Fruit fly (Drosophila melanogaster) whole organism, embryonic: ENCODE results near the gene Prim1.
A peak's percentile ranks its signal among the peaks of the same experiment; 100 is the strongest.

Experiments
- Atf-2 ChIP-seq: fragments of 200-800 bp; sonication (Bioruptor generic); optimal IDR thresholded peaks from 2 replicates; lab custom pipeline; 2016; ENCODE audit warnings: missing biosample characterization, missing genetic modification characterization
- C15 ChIP-seq: fragments of 200-800 bp; sonication (Bioruptor generic); IDR thresholded peaks from 3 replicates; pipeline ENCODE4 v1.3.6; 2022; ENCODE audit warnings: missing biosample characterization, missing genetic modification characterization
- CG10147 ChIP-seq: fragments of 200-800 bp; sonication (Bioruptor generic); optimal IDR thresholded peaks from 2 replicates; lab custom pipeline; 2019; ENCODE audit warnings: missing biosample characterization, mild to moderate bottlenecking, missing genetic modification characterization, moderate library complexity
- CG10543 ChIP-seq: fragments of 200-800 bp; sonication (Bioruptor generic); optimal IDR thresholded peaks from 3 replicates; lab custom pipeline; 2017; ENCODE audit warnings: missing biosample characterization, mild to moderate bottlenecking, missing genetic modification characterization, moderate library complexity
- CG15269 ChIP-seq: fragments of 200-800 bp; sonication (Bioruptor generic); optimal IDR thresholded peaks from 2 replicates; lab custom pipeline; 2018; ENCODE audit warnings: missing biosample characterization, mild to moderate bottlenecking, missing genetic modification characterization, moderate library complexity
- CG15696 ChIP-seq: fragments of 200-800 bp; sonication (Bioruptor generic); optimal IDR thresholded peaks from 2 replicates; lab custom pipeline; 2019; ENCODE audit warnings: missing biosample characterization, mild to moderate bottlenecking, missing genetic modification characterization, moderate library complexity
- CG1603 ChIP-seq: fragments of 200-800 bp; sonication (Bioruptor generic); optimal IDR thresholded peaks from 2 replicates; lab custom pipeline; 2019; ENCODE audit warnings: missing biosample characterization, mild to moderate bottlenecking, missing genetic modification characterization, moderate library complexity
- CG16813 ChIP-seq: fragments of 200-800 bp; sonication (Bioruptor generic); IDR thresholded peaks from 3 replicates; pipeline ENCODE4 v1.3.6; 2022; ENCODE audit warnings: missing biosample characterization, missing genetic modification characterization; ENCODE audit not compliant: partially characterized antibody
- CG17361 ChIP-seq: fragments of 200-800 bp; sonication (Bioruptor generic); IDR thresholded peaks from 3 replicates; pipeline ENCODE4 v1.3.6; 2022; ENCODE audit warnings: missing biosample characterization, missing genetic modification characterization
- CG17568 ChIP-seq: fragments of 200-800 bp; sonication (Bioruptor generic); optimal IDR thresholded peaks from 2 replicates; lab custom pipeline; 2018; ENCODE audit warnings: missing biosample characterization, mild to moderate bottlenecking, missing genetic modification characterization, moderate library complexity
- CG18011 ChIP-seq: fragments of 200-800 bp; sonication (Bioruptor generic); optimal IDR thresholded peaks from 2 replicates; lab custom pipeline; 2017; ENCODE audit warnings: missing biosample characterization, missing genetic modification characterization, mild to moderate bottlenecking, moderate library complexity, missing genotype
- CG18599 ChIP-seq: fragments of 200-800 bp; sonication (Bioruptor generic); optimal IDR thresholded peaks from 3 replicates; lab custom pipeline; 2017; ENCODE audit warnings: missing biosample characterization, missing genetic modification characterization, mild to moderate bottlenecking, moderate library complexity, missing genetic modification reagents
- CG30403 ChIP-seq: fragments of 200-800 bp; sonication (Bioruptor generic); optimal IDR thresholded peaks from 3 replicates; lab custom pipeline; 2016; ENCODE audit warnings: missing biosample characterization, missing genetic modification characterization
- CG34376 ChIP-seq: fragments of 200-800 bp; sonication (Bioruptor generic); optimal IDR thresholded peaks from 2 replicates; lab custom pipeline; 2018; ENCODE audit warnings: missing biosample characterization, mild to moderate bottlenecking, missing genetic modification characterization
- CG34422 ChIP-seq: fragments of 200-800 bp; sonication (Bioruptor generic); IDR thresholded peaks from 3 replicates; pipeline ENCODE4 v1.3.6; 2022; ENCODE audit warnings: missing biosample characterization, missing genetic modification characterization
- CG9437 ChIP-seq: fragments of 200-800 bp; sonication (Bioruptor generic); optimal IDR thresholded peaks from 2 replicates; lab custom pipeline; 2018; ENCODE audit warnings: missing biosample characterization, mild to moderate bottlenecking, missing genetic modification characterization
- CG9727 ChIP-seq: fragments of 200-800 bp; sonication (Bioruptor generic); optimal IDR thresholded peaks from 3 replicates; lab custom pipeline; 2017; ENCODE audit warnings: missing biosample characterization, mild to moderate bottlenecking, missing genetic modification characterization
- D ChIP-seq, 2 experiments: fragments of 200-800 bp in 1 of 2; fragments of >200 bp in 1 of 2; sonication (Bioruptor generic) in 1 of 2; optimal IDR thresholded peaks; 2 replicates in 1 of 2; 3 replicates in 1 of 2; lab custom pipeline; 2017; ENCODE audit warnings: mild to moderate bottlenecking in 1 of 2, missing biosample characterization in 1 of 2, missing genetic modification characterization in 1 of 2, missing genetic modification reagents in 1 of 2
- Doc2 ChIP-seq: fragments of 200-800 bp; sonication (Bioruptor generic); IDR thresholded peaks from 2 replicates; pipeline ENCODE4 v1.3.6; 2022; ENCODE audit warnings: missing biosample characterization, missing genetic modification characterization
- Dp ChIP-seq: fragments of 200-800 bp; sonication (Bioruptor generic); optimal IDR thresholded peaks from 2 replicates; lab custom pipeline; 2018; ENCODE audit warnings: missing biosample characterization, mild to moderate bottlenecking, missing genetic modification characterization, moderate library complexity
- Dref ChIP-seq: fragments of 200-800 bp; sonication (Bioruptor generic); IDR thresholded peaks from 2 replicates; pipeline ENCODE4 v1.3.6; 2022; ENCODE audit warnings: missing biosample characterization, missing genetic modification characterization
- E2f2 ChIP-seq: fragments of 200-800 bp; sonication (Bioruptor generic); IDR thresholded peaks from 2 replicates; pipeline ENCODE4 v1.3.6; 2022; ENCODE audit warnings: missing biosample characterization, missing genetic modification characterization
- HLH4C ChIP-seq: fragments of 200-800 bp; sonication (Bioruptor generic); IDR thresholded peaks from 3 replicates; pipeline ENCODE4 v1.3.6; 2022; ENCODE audit warnings: missing biosample characterization, missing genetic modification characterization; ENCODE audit not compliant: partially characterized antibody
- Hr3 ChIP-seq: fragments of 200-800 bp; sonication (Bioruptor generic); optimal IDR thresholded peaks from 3 replicates; lab custom pipeline; 2016; ENCODE audit warnings: missing biosample characterization, missing genetic modification characterization
- Rfx ChIP-seq: fragments of 200-800 bp; sonication (Bioruptor generic); IDR thresholded peaks from 2 replicates; pipeline ENCODE4 v1.3.6; 2022; ENCODE audit warnings: missing biosample characterization, missing genetic modification characterization
- Scr ChIP-seq: fragments of 200-800 bp; sonication (Bioruptor generic); IDR thresholded peaks from 2 replicates; pipeline ENCODE4 v1.3.6; 2022; ENCODE audit warnings: missing biosample characterization, missing genetic modification characterization; ENCODE audit not compliant: partially characterized antibody
- ato ChIP-seq: fragments of 200-800 bp; sonication (Bioruptor generic); IDR thresholded peaks from 2 replicates; pipeline ENCODE4 v1.3.6; 2022; ENCODE audit warnings: missing biosample characterization, missing genetic modification characterization; ENCODE audit not compliant: partially characterized antibody
- chinmo ChIP-seq: fragments of 200-800 bp; sonication (Bioruptor generic); IDR thresholded peaks from 4 replicates; pipeline ENCODE4 v1.3.6; 2022; ENCODE audit warnings: missing biosample characterization, missing genetic modification characterization; ENCODE audit not compliant: partially characterized antibody
- ci ChIP-seq: fragments of 200-800 bp; sonication (Bioruptor generic); IDR thresholded peaks from 3 replicates; pipeline ENCODE4 v1.3.6; 2022; ENCODE audit warnings: missing biosample characterization, missing genetic modification characterization
- ftz-f1 ChIP-seq: fragments of 200-800 bp; sonication (Bioruptor generic); optimal IDR thresholded peaks from 2 replicates; lab custom pipeline; 2016; ENCODE audit warnings: missing biosample characterization, missing genetic modification characterization
- gt ChIP-seq: fragments of 200-800 bp; sonication (Bioruptor generic); IDR thresholded peaks from 2 replicates; pipeline ENCODE4 v1.3.6; 2022; ENCODE audit warnings: missing biosample characterization, missing genetic modification characterization
- hb ChIP-seq: fragments of 200-800 bp; sonication (Bioruptor generic); IDR thresholded peaks from 3 replicates; pipeline ENCODE4 v1.3.6; 2022; ENCODE audit warnings: missing biosample characterization, missing genetic modification characterization; ENCODE audit not compliant: partially characterized antibody
- hbn ChIP-seq: fragments of 200-800 bp; sonication (Bioruptor generic); IDR thresholded peaks from 2 replicates; pipeline ENCODE4 v1.3.6; 2022; ENCODE audit warnings: missing biosample characterization, missing genetic modification characterization; ENCODE audit not compliant: partially characterized antibody
- jigr1 ChIP-seq: fragments of 200-800 bp; sonication (Bioruptor generic); IDR thresholded peaks from 3 replicates; pipeline ENCODE4 v1.3.6; 2022; ENCODE audit warnings: missing biosample characterization, missing genetic modification characterization
- klu ChIP-seq: fragments of 200-800 bp; sonication (Bioruptor generic); IDR thresholded peaks from 2 replicates; pipeline ENCODE4 v1.3.6; 2022; ENCODE audit warnings: missing biosample characterization, missing genetic modification characterization
- knrl ChIP-seq: fragments of 200-800 bp; sonication (Bioruptor generic); IDR thresholded peaks from 3 replicates; pipeline ENCODE4 v1.3.6; 2022; ENCODE audit warnings: missing biosample characterization, missing genetic modification characterization; ENCODE audit not compliant: partially characterized antibody
- mirr ChIP-seq: fragments of 200-800 bp; sonication (Bioruptor generic); optimal IDR thresholded peaks from 3 replicates; lab custom pipeline; 2018; ENCODE audit warnings: missing biosample characterization, mild to moderate bottlenecking, missing genetic modification characterization
- nmo ChIP-seq: fragments of 200-800 bp; sonication (Bioruptor generic); optimal IDR thresholded peaks from 2 replicates; lab custom pipeline; 2018; ENCODE audit warnings: missing biosample characterization, mild to moderate bottlenecking, missing genetic modification characterization, moderate library complexity
- pzg ChIP-seq: fragments of 200-800 bp; sonication (Bioruptor generic); optimal IDR thresholded peaks from 3 replicates; lab custom pipeline; 2018; ENCODE audit warnings: missing biosample characterization, mild to moderate bottlenecking, missing genetic modification characterization, moderate library complexity
- scrt ChIP-seq: fragments of 200-800 bp; sonication (Bioruptor generic); optimal IDR thresholded peaks from 2 replicates; lab custom pipeline; 2018; ENCODE audit warnings: missing biosample characterization, mild to moderate bottlenecking, missing genetic modification characterization, moderate library complexity
- sens ChIP-seq: fragments of 200-800 bp; sonication (Bioruptor generic); peaks from one replicate; lab custom pipeline; 2016; ENCODE audit warnings: missing biosample characterization, missing genetic modification characterization
- sens-2 ChIP-seq: fragments of 200-800 bp; sonication (Bioruptor generic); IDR thresholded peaks from 2 replicates; pipeline ENCODE4 v1.3.6; 2022; ENCODE audit warnings: missing biosample characterization, missing genetic modification characterization
- sisA ChIP-seq: fragments of 200-800 bp; sonication (Bioruptor generic); IDR thresholded peaks from 2 replicates; pipeline ENCODE4 v1.3.6; 2022; ENCODE audit warnings: missing biosample characterization, missing genetic modification characterization
- slou ChIP-seq: fragments of 200-800 bp; sonication (Bioruptor generic); optimal IDR thresholded peaks from 3 replicates; lab custom pipeline; 2016; ENCODE audit warnings: missing biosample characterization, missing genetic modification characterization
- sna ChIP-seq: fragments of 200-800 bp; sonication (Bioruptor generic); IDR thresholded peaks from 2 replicates; pipeline ENCODE4 v1.3.6; 2022; ENCODE audit warnings: missing biosample characterization, missing genetic modification characterization; ENCODE audit not compliant: partially characterized antibody
- tgo ChIP-seq: fragments of 200-800 bp; sonication (Bioruptor generic); IDR thresholded peaks from 3 replicates; pipeline ENCODE4 v1.3.6; 2022; ENCODE audit warnings: missing biosample characterization, missing genetic modification characterization
- tio ChIP-seq: fragments of 200-800 bp; sonication (Bioruptor generic); optimal IDR thresholded peaks from 2 replicates; lab custom pipeline; 2017; ENCODE audit warnings: missing biosample characterization, missing genetic modification characterization, inconsistent platforms
- tx ChIP-seq: fragments of 200-800 bp; sonication (Bioruptor generic); optimal IDR thresholded peaks from 2 replicates; lab custom pipeline; 2016; ENCODE audit warnings: missing biosample characterization, missing genetic modification characterization

Gene Prim1

DNA sequence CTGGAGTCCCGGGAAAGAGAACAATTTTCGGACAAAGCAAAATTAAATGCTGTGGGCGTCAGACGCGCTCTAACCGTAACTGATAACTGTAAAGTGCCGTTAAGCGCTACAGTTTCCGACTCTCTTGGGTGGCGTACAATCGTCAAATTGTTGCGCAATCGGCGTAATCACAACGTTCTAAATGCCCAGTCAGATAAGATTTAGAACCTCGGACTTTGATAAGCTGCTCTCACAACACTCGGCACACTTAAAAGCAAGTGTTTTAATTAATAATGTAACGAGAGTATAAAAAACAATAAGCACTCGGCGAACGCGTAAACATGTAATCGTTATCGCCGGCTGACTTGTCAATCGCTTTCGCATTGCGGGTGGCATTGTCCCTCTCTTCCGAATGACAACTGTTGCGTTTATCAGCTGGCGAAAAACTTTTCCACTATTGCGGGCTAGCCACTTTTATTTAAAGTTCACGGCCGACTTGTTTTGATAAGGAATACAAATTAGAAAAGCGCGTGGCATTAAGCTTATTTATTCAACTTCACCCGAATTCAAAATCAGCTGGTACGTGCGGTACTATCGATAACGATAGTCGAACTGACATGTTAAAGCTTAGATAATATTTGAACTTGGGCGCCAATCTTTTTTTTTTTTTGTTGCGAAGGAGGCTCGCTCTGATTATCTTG, 18.8 kb downstream of the Prim1 start (continued):
- TF ChIP-seq CG34422, result peak; percentile 48; the same call in 1 of the 3 replicates
- peak; percentile 47; the same call in 1 of the 3 replicates for TF ChIP-seq hb
- no peak for TF ChIP-seq Doc2 (GFP tag; lab: Robert Waterston, UW)
- peak; percentile 52; the same call in 1 of the 3 replicates for TF ChIP-seq CG16813 (GFP tag; lab: Robert Waterston, UW)
- TF ChIP-seq chinmo, result peak; percentile 75; the same call in 3 of the 4 replicates
- TF ChIP-seq Dp (GFP tag; lab: Kevin White, UChicago), result peak; percentile 83
- no peak for TF ChIP-seq tx
- TF ChIP-seq sens (GFP tag; lab: Kevin White, UChicago), result peak; percentile 69
- peak; percentile 88 for TF ChIP-seq E2f2 (GFP tag; lab: Robert Waterston, UW)
- TF ChIP-seq CG15696 (tag; lab: Kevin White, UChicago), result no peak
- no peak for TF ChIP-seq sisA (GFP tag; lab: Robert Waterston, UW)
- TF ChIP-seq Atf-2 (GFP tag; lab: Kevin White, UChicago), result no peak
- no peak for TF ChIP-seq CG15269
- TF ChIP-seq ci, result peak; percentile 55; the same call in 2 of the 3 replicates
- TF ChIP-seq CG1603 (tag; lab: Kevin White, UChicago), result no peak
- TF ChIP-seq ato (GFP tag; lab: Robert Waterston, UW), result peak; percentile 41; the same call in 1 of the 2 replicates
- TF ChIP-seq ftz-f1 (GFP tag; lab: Kevin White, UChicago), result peak; percentile 61
- peak; percentile 6 for TF ChIP-seq CG9727
- TF ChIP-seq CG17361 (GFP tag; lab: Robert Waterston, UW), result no peak
- TF ChIP-seq CG18011 (GFP tag; lab: Kevin White, UChicago), result no peak
- TF ChIP-seq Scr, result peak; percentile 72
- no peak for TF ChIP-seq CG10147 (GFP tag; lab: Kevin White, UChicago)
- no peak for TF ChIP-seq Hr3
- TF ChIP-seq Rfx (GFP tag; lab: Robert Waterston, UW), result no peak
- TF ChIP-seq tgo (GFP tag; lab: Robert Waterston, UW), result no peak
- TF ChIP-seq jigr1 (GFP tag; lab: Robert Waterston, UW), result no peak
- TF ChIP-seq CG30403, result no peak
- peak; percentile 76 for TF ChIP-seq CG10543 (GFP tag; lab: Kevin White, UChicago)
- no peak for TF ChIP-seq CG17568 (GFP tag; lab: Kevin White, UChicago)
- TF ChIP-seq C15 (GFP tag; lab: Robert Waterston, UW), result no peak
- TF ChIP-seq pzg (GFP tag; lab: Kevin White, UChicago), result peak; percentile 32
- peak; percentile 95 for TF ChIP-seq mirr
- peak; percentile 69 for TF ChIP-seq hbn (GFP tag; lab: Robert Waterston, UW)
- no peak for TF ChIP-seq klu (GFP tag; lab: Robert Waterston, UW)
- peak; percentile 75 for TF ChIP-seq HLH4C (GFP tag; lab: Robert Waterston, UW)
- TF ChIP-seq gt (GFP tag; lab: Robert Waterston, UW), result no peak
- peak; percentile 95 for TF ChIP-seq scrt (GFP tag; lab: Kevin White, UChicago)
- TF ChIP-seq sna (GFP tag; lab: Robert Waterston, UW), result peak; percentile 66; the same call in 1 of the 2 replicates
- peak; percentile 10 for TF ChIP-seq CG9437 (GFP tag; lab: Kevin White, UChicago)
- 0 out of 3 replicates have a peak, but pooled peaks have one; percentile 37 for TF ChIP-seq knrl
- peak; percentile 5 for TF ChIP-seq CG18599 (GFP tag; lab: Kevin White, UChicago)
- no peak for TF ChIP-seq slou (GFP tag; lab: Kevin White, UChicago)
- peak; percentile 95 for TF ChIP-seq CG34376 (GFP tag; lab: Kevin White, UChicago)
- no peak for TF ChIP-seq tio (GFP tag; lab: Kevin White, UChicago)
- TF ChIP-seq Dref, result peak; percentile 62
- TF ChIP-seq sens-2 (GFP tag; lab: Robert Waterston, UW), result peak; percentile 49; the same call in 1 of the 2 replicates
- no peak for TF ChIP-seq D (optimal IDR thresholded peaks at IDR 0.05; lab: Kevin White, UChicago)
- no peak for TF ChIP-seq D (GFP tag; optimal IDR thresholded peaks at IDR 0.05; lab: Kevin White, UChicago)
- no peak for TF ChIP-seq nmo (GFP tag; lab: Kevin White, UChicago)
